Worm (Caenorhabditis elegans) whole organism, young adult: ENCODE data around the gene snrp-200.

Source experiments
- B0035.1 ChIP-seq: sonication (generic microtip); optimal IDR thresholded peaks from 2 replicates; lab custom pipeline; 2016; ENCODE audit warnings: missing genetic modification characterization, mild to moderate bottlenecking, missing compliant biosample characterization, missing genotype, missing genetic modification reagents
- B0336.3 ChIP-seq: fragments of 200-800 bp; sonication (Bioruptor generic); IDR thresholded peaks from 2 replicates; pipeline ENCODE4 v1.3.6; 2022; ENCODE audit warnings: missing genetic modification characterization, missing compliant biosample characterization
- K12H6.12 ChIP-seq: fragments of 200-800 bp; sonication (Bioruptor generic); optimal IDR thresholded peaks from 2 replicates; lab custom pipeline; 2018; ENCODE audit warnings: mild to moderate bottlenecking, missing genetic modification characterization, missing compliant biosample characterization
- ZK185.1 ChIP-seq: sonication (generic microtip); optimal IDR thresholded peaks from 2 replicates; lab custom pipeline; 2016; ENCODE audit warnings: mild to moderate bottlenecking, missing genetic modification characterization, missing compliant biosample characterization; ENCODE audit not compliant: poor library complexity, severe bottlenecking
- ama-1 ChIP-seq, 3 experiments: fragments of 150-350 bp in 1 of 3; sonication (generic microtip) in 2 of 3; optimal IDR thresholded peaks; 2 replicates each; lab custom pipeline; 2014 to 2018; ENCODE audit warnings: missing biosample characterization in 2 of 3, missing genetic modification characterization in 2 of 3, missing genetic modification reagents in 2 of 3
- aptf-2 ChIP-seq: fragments of 200-800 bp; sonication (Bioruptor generic); conservative IDR thresholded peaks from 2 replicates; pipeline ENCODE4 v1.3.6; 2022; ENCODE audit warnings: missing genetic modification reagents, missing genetic modification characterization, missing compliant biosample characterization
- attf-3 ChIP-seq: fragments of 200-800 bp; sonication (Bioruptor generic); conservative IDR thresholded peaks from 2 replicates; pipeline ENCODE4 v1.3.6; 2022; ENCODE audit warnings: missing genetic modification reagents, missing genetic modification characterization, missing compliant biosample characterization
- attf-5 ChIP-seq: fragments of 200-800 bp; sonication (Bioruptor generic); optimal IDR thresholded peaks from 2 replicates; lab custom pipeline; 2018; ENCODE audit warnings: mild to moderate bottlenecking, missing genetic modification characterization, missing compliant biosample characterization
- cebp-2 ChIP-seq: fragments of 200-800 bp; sonication (Bioruptor generic); IDR thresholded peaks from 2 replicates; pipeline ENCODE4 v1.3.6; 2022; ENCODE audit warnings: missing genetic modification characterization, missing compliant biosample characterization
- ceh-27 ChIP-seq: fragments of 200-800 bp; sonication (Bioruptor generic); optimal IDR thresholded peaks from 2 replicates; lab custom pipeline; 2018; ENCODE audit warnings: mild to moderate bottlenecking, missing genetic modification characterization, moderate library complexity, missing compliant biosample characterization
- ceh-91 ChIP-seq: fragments of 200-800 bp; sonication (Bioruptor generic); IDR thresholded peaks from 2 replicates; pipeline ENCODE4 v1.3.6; 2022; ENCODE audit warnings: missing genetic modification reagents, missing genetic modification characterization, missing compliant biosample characterization
- dpl-1 ChIP-seq: fragments of 150-350 bp; optimal IDR thresholded peaks from 2 replicates; lab custom pipeline; 2014; ENCODE audit warnings: missing biosample characterization, missing genetic modification reagents, missing genetic modification characterization
- egl-18 ChIP-seq: fragments of 200-800 bp; sonication (Bioruptor generic); IDR thresholded peaks from 2 replicates; pipeline ENCODE4 v1.3.6; 2022; ENCODE audit warnings: missing genetic modification reagents, missing genetic modification characterization, missing compliant biosample characterization
- egl-44 ChIP-seq: fragments of 200-800 bp; sonication (Bioruptor generic); IDR thresholded peaks from 2 replicates; pipeline ENCODE4 v1.3.6; 2022; ENCODE audit warnings: missing genetic modification reagents, missing genetic modification characterization, missing compliant biosample characterization
- egrh-3 ChIP-seq: fragments of 200-800 bp; sonication (Bioruptor generic); IDR thresholded peaks from 2 replicates; pipeline ENCODE4 v1.3.6; 2022; ENCODE audit warnings: missing genetic modification reagents, missing genetic modification characterization, missing compliant biosample characterization
- hrde-1 ChIP-seq: sonication (generic microtip); optimal IDR thresholded peaks from 2 replicates; lab custom pipeline; 2016; ENCODE audit warnings: missing genetic modification characterization, mild to moderate bottlenecking, missing compliant biosample characterization, moderate library complexity, missing genotype, missing genetic modification reagents, borderline replicate concordance
- let-607 ChIP-seq, 2 experiments: fragments of 200-800 bp in 1 of 2; sonication (Bioruptor generic) in 1 of 2; sonication (generic microtip) in 1 of 2; optimal IDR thresholded peaks; 2 replicates each; lab custom pipeline; 2016 to 2018; ENCODE audit warnings: mild to moderate bottlenecking in 2 of 2, missing compliant biosample characterization in 2 of 2, missing genetic modification characterization in 2 of 2, moderate library complexity in 2 of 2, missing genotype in 1 of 2
- lin-26 ChIP-seq: fragments of 200-800 bp; sonication (Bioruptor generic); IDR thresholded peaks from 2 replicates; pipeline ENCODE4 v1.3.6; 2022; ENCODE audit warnings: missing genetic modification reagents, missing genetic modification characterization, missing compliant biosample characterization
- lin-35 ChIP-seq, 3 experiments: fragments of 150-350 bp in 2 of 3; sonication (generic microtip) in 1 of 3; optimal IDR thresholded peaks; 2 replicates each; lab custom pipeline; 2014 to 2018; ENCODE audit warnings: missing biosample characterization in 3 of 3, missing genetic modification characterization in 3 of 3, missing genetic modification reagents in 3 of 3
- lsl-1 ChIP-seq: fragments of 200-800 bp; sonication (Bioruptor generic); optimal IDR thresholded peaks from 2 replicates; lab custom pipeline; 2018; ENCODE audit warnings: mild to moderate bottlenecking, missing genetic modification characterization, moderate library complexity, missing compliant biosample characterization
- madf-8 ChIP-seq: fragments of 200-800 bp; sonication (Bioruptor generic); conservative IDR thresholded peaks from 2 replicates; pipeline ENCODE4 v1.3.6; 2022; ENCODE audit warnings: missing genetic modification reagents, missing genetic modification characterization, missing compliant biosample characterization
- nfya-1 ChIP-seq: sonication (generic microtip); optimal IDR thresholded peaks from 2 replicates; lab custom pipeline; 2017; ENCODE audit warnings: antibody characterized with exemption, missing compliant biosample characterization, missing genetic modification characterization, borderline replicate concordance; ENCODE audit not compliant: insufficient read depth
- nhr-27 ChIP-seq: fragments of 200-800 bp; sonication (Bioruptor generic); optimal IDR thresholded peaks from 2 replicates; lab custom pipeline; 2018; ENCODE audit warnings: mild to moderate bottlenecking, missing genetic modification characterization, moderate library complexity, missing compliant biosample characterization
- pha-4 ChIP-seq: fragments of 150-350 bp; sonication (generic microtip); optimal IDR thresholded peaks from 2 replicates; lab custom pipeline; 2014; ENCODE audit warnings: missing biosample characterization, missing genetic modification reagents, missing genetic modification characterization
- snpc-3.4 ChIP-seq: sonication (generic microtip); optimal IDR thresholded peaks from 2 replicates; lab custom pipeline; 2017; ENCODE audit warnings: missing genetic modification characterization, mild to moderate bottlenecking, missing compliant biosample characterization, antibody characterized with exemption, moderate library complexity, missing genotype, missing genetic modification reagents
- snpc-4 ChIP-seq, 5 experiments: fragments of 150-350 bp in 1 of 5; sonication (generic microtip) in 4 of 5; optimal IDR thresholded peaks; 2 replicates each; lab custom pipeline; 2014 to 2018; ENCODE audit warnings: missing genetic modification characterization in 5 of 5, missing biosample characterization in 3 of 5, antibody characterized with exemption in 2 of 5, mild to moderate bottlenecking in 2 of 5, missing compliant biosample characterization in 2 of 5, missing genotype in 2 of 5, moderate library complexity in 2 of 5, missing genetic modification reagents in 1 of 5
- zfh-2 ChIP-seq: fragments of 200-800 bp; sonication (Bioruptor generic); conservative IDR thresholded peaks from 2 replicates; pipeline ENCODE4 v1.3.6; 2022; ENCODE audit warnings: missing genetic modification reagents, missing genetic modification characterization, missing compliant biosample characterization
- zim-3 ChIP-seq: sonication (generic microtip); optimal IDR thresholded peaks from 2 replicates; lab custom pipeline; 2017; ENCODE audit warnings: mild to moderate bottlenecking, missing genetic modification characterization, moderate library complexity, missing compliant biosample characterization
- ztf-3 ChIP-seq: fragments of 200-800 bp; sonication (Bioruptor generic); optimal IDR thresholded peaks from 2 replicates; lab custom pipeline; 2018; ENCODE audit warnings: mild to moderate bottlenecking, missing genetic modification characterization, missing compliant biosample characterization

The snrp-200 gene

ce11 chrII:12722049-12722448 is 14.7 kb downstream of the snrp-200 start:
- TF ChIP-seq nhr-27 (tag; lab: Kevin White, UChicago) (no peak), ZK185.1 (tag; lab: Kevin White, UChicago) (no peak), lin-35 (GFP tag; optimal IDR thresholded peaks at IDR 0.05; lab: Kevin White, UChicago) (no peak), attf-3 (GFP tag; lab: Robert Waterston, UW) (no peak), lin-26 (no peak), snpc-3.4 (tag; lab: Kevin White, UChicago) (no peak), madf-8 (GFP tag; lab: Robert Waterston, UW) (no peak), B0035.1 (tag; lab: Kevin White, UChicago) (no peak), dpl-1 (no peak), zfh-2 (GFP tag; lab: Robert Waterston, UW) (no peak), B0336.3 (no peak), egl-44 (GFP tag; lab: Robert Waterston, UW) (no peak), egl-18 (GFP tag; lab: Robert Waterston, UW) (no peak), lsl-1 (GFP tag; lab: Kevin White, UChicago) (no peak), ceh-91 (GFP tag; lab: Robert Waterston, UW) (no peak), zim-3 (no peak), attf-5 (GFP tag; lab: Kevin White, UChicago) (no peak)
- TF ChIP-seq, all 124 proteins: peak for 0

DNA sequence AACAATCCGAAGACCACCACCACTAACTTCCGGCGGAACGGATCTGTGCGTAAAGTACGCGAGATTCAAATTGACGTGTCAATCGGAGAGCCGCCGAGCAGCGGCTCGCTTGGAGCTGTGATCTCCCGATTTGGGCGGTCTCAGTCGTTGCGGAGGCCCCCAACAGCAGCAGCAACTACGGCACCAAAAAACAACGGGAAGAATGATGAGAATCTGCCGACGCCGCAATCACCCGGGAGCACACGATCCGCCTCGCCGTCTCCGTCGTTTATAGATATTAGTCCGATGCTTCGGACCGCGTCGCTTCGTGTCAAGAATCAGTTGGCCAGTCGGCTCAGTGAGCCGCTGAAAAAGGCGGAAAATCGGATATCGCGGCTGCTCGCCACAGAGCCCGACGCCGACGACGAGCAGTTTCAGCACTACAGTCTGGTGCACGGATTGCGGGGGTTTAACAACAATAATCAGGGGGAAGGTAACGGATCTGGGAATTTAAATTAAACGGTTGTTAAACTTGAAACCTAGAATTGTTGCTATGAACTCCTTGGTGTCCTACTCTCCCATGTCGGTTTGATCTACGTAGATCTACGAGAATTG is 20.9 kb downstream of the snrp-200 start:
- TF ChIP-seq snpc-4 (GFP tag; optimal IDR thresholded peaks at IDR 0.05; lab: Kevin White, UChicago) (no peak), snpc-4 (tag; optimal IDR thresholded peaks at IDR 0.05; lab: Kevin White, UChicago) (no peak), K12H6.12 (tag; lab: Kevin White, UChicago) (no peak), ama-1 (optimal IDR thresholded peaks at IDR 0.05; lab: Kevin White, UChicago) (no peak), ama-1 (GFP tag; optimal IDR thresholded peaks at IDR 0.05; lab: Kevin White, UChicago) (no peak), nfya-1 (tag; lab: Kevin White, UChicago) (no peak), cebp-2 (GFP tag; lab: Robert Waterston, UW) (0 out of 2 replicates have a peak, but pooled peaks have one; percentile 54), zfh-2 (GFP tag; lab: Robert Waterston, UW) (peak; percentile 83), egrh-3 (GFP tag; lab: Robert Waterston, UW) (peak; percentile 41; the same call in 1 of the 2 replicates), pha-4 (tag; lab: Kevin White, UChicago) (no peak)

- TF ChIP-seq aptf-2 = no peak
- 0 out of 2 replicates have a peak, but pooled peaks have one; percentile 10 for TF ChIP-seq cebp-2 (GFP tag; lab: Robert Waterston, UW)
These were observed 25.2 kb downstream of the snrp-200 start for ce11 chrII:12711490-12711889.

ce11 chrII:12696116-12696515 is 40.6 kb downstream of the snrp-200 start:
- TF ChIP-seq ama-1 (optimal IDR thresholded peaks at IDR 0.05; lab: Kevin White, UChicago) (no peak), ama-1 (GFP tag; optimal IDR thresholded peaks at IDR 0.05; lab: Kevin White, UChicago) (no peak), zfh-2 (GFP tag; lab: Robert Waterston, UW) (peak; percentile 64), ztf-3 (no peak), let-607 (tag; optimal IDR thresholded peaks at IDR 0.05; lab: Kevin White, UChicago) (no peak), ceh-27 (no peak), hrde-1 (tag; lab: Kevin White, UChicago) (no peak)
- TF ChIP-seq, all 124 proteins: peak for 1
